Fruit fly (Drosophila melanogaster) whole organism, embryonic: Measurements from ENCODE around the gene Pex5.

ENCODE experiments used
- Atf6 ChIP-seq: fragments of 200-800 bp; sonication (Bioruptor generic); IDR thresholded peaks from 2 replicates; pipeline ENCODE4 v1.3.6; 2022; ENCODE audit warnings: missing biosample characterization, missing genetic modification characterization
- CG10274 ChIP-seq: fragments of 200-800 bp; sonication (Bioruptor generic); optimal IDR thresholded peaks from 3 replicates; lab custom pipeline; 2017; ENCODE audit warnings: missing biosample characterization, mild to moderate bottlenecking, missing genetic modification characterization
- CG10431 ChIP-seq: fragments of 200-800 bp; sonication (Bioruptor generic); optimal IDR thresholded peaks from 3 replicates; lab custom pipeline; 2018; ENCODE audit warnings: missing biosample characterization, mild to moderate bottlenecking, missing genetic modification characterization
- CG11085 ChIP-seq: fragments of 200-800 bp; sonication (Bioruptor generic); IDR thresholded peaks from 2 replicates; pipeline ENCODE4 v1.3.6; 2022; ENCODE audit warnings: missing biosample characterization, missing genetic modification characterization
- CG11696 ChIP-seq: fragments of 200-800 bp; sonication (Bioruptor generic); IDR thresholded peaks from 2 replicates; pipeline ENCODE4 v1.3.6; 2022; ENCODE audit warnings: missing biosample characterization, missing genetic modification characterization
- CG12155 ChIP-seq: fragments of 200-800 bp; sonication (Bioruptor generic); optimal IDR thresholded peaks from 3 replicates; lab custom pipeline; 2016; ENCODE audit warnings: missing biosample characterization, missing genetic modification characterization
- CG14014 ChIP-seq: fragments of 200-800 bp; sonication (Bioruptor generic); IDR thresholded peaks from 2 replicates; pipeline ENCODE4 v1.3.6; 2022; ENCODE audit warnings: missing biosample characterization, missing genetic modification characterization
- CG1602 ChIP-seq: fragments of 200-800 bp; sonication (Bioruptor generic); optimal IDR thresholded peaks from 3 replicates; lab custom pipeline; 2016; ENCODE audit warnings: missing biosample characterization, missing genetic modification characterization
- CG1603 ChIP-seq: fragments of 200-800 bp; sonication (Bioruptor generic); optimal IDR thresholded peaks from 2 replicates; lab custom pipeline; 2019; ENCODE audit warnings: missing biosample characterization, mild to moderate bottlenecking, missing genetic modification characterization, moderate library complexity
- CG17612 ChIP-seq: fragments of 200-800 bp; sonication (Bioruptor generic); IDR thresholded peaks from 2 replicates; pipeline ENCODE4 v1.3.6; 2022; ENCODE audit warnings: missing biosample characterization, missing genetic modification characterization
- CG1832 ChIP-seq: fragments of 200-800 bp; sonication (Bioruptor generic); optimal IDR thresholded peaks from 2 replicates; lab custom pipeline; 2017; ENCODE audit warnings: missing biosample characterization, mild to moderate bottlenecking, missing genetic modification characterization, inconsistent platforms
- CG18476 ChIP-seq: fragments of 200-800 bp; sonication (Bioruptor generic); optimal IDR thresholded peaks from 2 replicates; lab custom pipeline; 2016; ENCODE audit warnings: missing biosample characterization, mild to moderate bottlenecking, missing genetic modification characterization
- CG2120 ChIP-seq: fragments of 200-800 bp; sonication (Bioruptor generic); optimal IDR thresholded peaks from 3 replicates; lab custom pipeline; 2016; ENCODE audit warnings: missing biosample characterization, missing genetic modification characterization
- CG2678 ChIP-seq: fragments of 200-800 bp; sonication (Bioruptor generic); optimal IDR thresholded peaks from 3 replicates; lab custom pipeline; 2019; ENCODE audit warnings: missing biosample characterization, mild to moderate bottlenecking, missing genetic modification characterization, moderate library complexity
- CG3163 ChIP-seq: fragments of 200-800 bp; sonication (Bioruptor generic); optimal IDR thresholded peaks from 3 replicates; lab custom pipeline; 2016; ENCODE audit warnings: missing biosample characterization, missing genetic modification characterization
- CG5180 ChIP-seq: fragments of 200-800 bp; sonication (Bioruptor generic); optimal IDR thresholded peaks from 3 replicates; lab custom pipeline; 2017; ENCODE audit warnings: missing biosample characterization, missing genetic modification characterization, mild to moderate bottlenecking, moderate library complexity, missing genetic modification reagents
- CG6654 ChIP-seq: fragments of 200-800 bp; sonication (Bioruptor generic); optimal IDR thresholded peaks from 2 replicates; lab custom pipeline; 2017; ENCODE audit warnings: missing biosample characterization, mild to moderate bottlenecking, missing genetic modification characterization
- CG7372 ChIP-seq: fragments of 200-800 bp; sonication (Bioruptor generic); IDR thresholded peaks from 2 replicates; pipeline ENCODE4 v1.3.6; 2022; ENCODE audit warnings: missing biosample characterization, missing genetic modification characterization
- CG8281 ChIP-seq: fragments of 200-800 bp; sonication (Bioruptor generic); optimal IDR thresholded peaks from 2 replicates; lab custom pipeline; 2018; ENCODE audit warnings: missing biosample characterization, mild to moderate bottlenecking, missing genetic modification characterization, moderate library complexity
- CG9437 ChIP-seq: fragments of 200-800 bp; sonication (Bioruptor generic); optimal IDR thresholded peaks from 2 replicates; lab custom pipeline; 2018; ENCODE audit warnings: missing biosample characterization, mild to moderate bottlenecking, missing genetic modification characterization
- Deaf1 ChIP-seq: fragments of 200-800 bp; optimal IDR thresholded peaks from 3 replicates; lab custom pipeline; 2019; ENCODE audit warnings: missing biosample characterization, mild to moderate bottlenecking, missing genetic modification characterization, moderate library complexity
- Dll ChIP-seq: fragments of 200-800 bp; sonication (Bioruptor generic); IDR thresholded peaks from 4 replicates; pipeline ENCODE4 v1.3.6; 2022; ENCODE audit warnings: missing biosample characterization, missing genetic modification characterization; ENCODE audit not compliant: partially characterized antibody
- Dp ChIP-seq: fragments of 200-800 bp; sonication (Bioruptor generic); optimal IDR thresholded peaks from 2 replicates; lab custom pipeline; 2018; ENCODE audit warnings: missing biosample characterization, mild to moderate bottlenecking, missing genetic modification characterization, moderate library complexity
- ERR ChIP-seq: fragments of 200-800 bp; sonication (Bioruptor generic); optimal IDR thresholded peaks from 2 replicates; lab custom pipeline; 2016; ENCODE audit warnings: missing biosample characterization, missing genetic modification characterization
- Fer3 ChIP-seq: fragments of 200-800 bp; sonication (Bioruptor generic); optimal IDR thresholded peaks from 2 replicates; lab custom pipeline; 2018; ENCODE audit warnings: missing biosample characterization, mild to moderate bottlenecking, missing genetic modification characterization, moderate library complexity
- Gug ChIP-seq: fragments of 200-800 bp; sonication (Bioruptor generic); IDR thresholded peaks from 4 replicates; pipeline ENCODE4 v1.3.6; 2022; ENCODE audit warnings: missing biosample characterization, missing genetic modification characterization
- Hr3 ChIP-seq: fragments of 200-800 bp; sonication (Bioruptor generic); optimal IDR thresholded peaks from 3 replicates; lab custom pipeline; 2016; ENCODE audit warnings: missing biosample characterization, missing genetic modification characterization
- Hr78 ChIP-seq, 2 experiments: fragments of 200-800 bp in 1 of 2; fragments of >200 bp in 1 of 2; sonication (Bioruptor generic) in 1 of 2; optimal IDR thresholded peaks; 2 replicates each; lab custom pipeline; 2017 to 2019; ENCODE audit warnings: missing biosample characterization in 2 of 2, missing genetic modification characterization in 2 of 2, mild to moderate bottlenecking in 1 of 2, moderate library complexity in 1 of 2
- NFAT ChIP-seq: fragments of 200-800 bp; sonication (Bioruptor generic); IDR thresholded peaks from 2 replicates; pipeline ENCODE4 v1.3.6; 2022; ENCODE audit warnings: missing biosample characterization, missing genetic modification characterization
- Xbp1 ChIP-seq: fragments of 200-800 bp; sonication (Bioruptor generic); optimal IDR thresholded peaks from 3 replicates; lab custom pipeline; 2016; ENCODE audit warnings: missing biosample characterization, mild to moderate bottlenecking, missing genetic modification characterization
- bsh ChIP-seq, 2 experiments: fragments of 200-800 bp; sonication (Bioruptor generic); optimal IDR thresholded peaks; 2 replicates each; lab custom pipeline; 2017 to 2018; ENCODE audit warnings: mild to moderate bottlenecking in 2 of 2, missing biosample characterization in 2 of 2, missing genetic modification characterization in 2 of 2, moderate library complexity in 1 of 2
- cg ChIP-seq: fragments of 200-800 bp; sonication (Bioruptor generic); optimal IDR thresholded peaks from 3 replicates; lab custom pipeline; 2019; ENCODE audit warnings: missing biosample characterization, mild to moderate bottlenecking, missing genetic modification characterization, moderate library complexity
- dan ChIP-seq: fragments of 200-800 bp; sonication (Bioruptor generic); IDR thresholded peaks from 2 replicates; pipeline ENCODE4 v1.3.6; 2022; ENCODE audit warnings: missing biosample characterization, missing genetic modification characterization
- dysf ChIP-seq: fragments of 200-800 bp; sonication (Bioruptor generic); IDR thresholded peaks from 3 replicates; pipeline ENCODE4 v1.3.6; 2022; ENCODE audit warnings: missing biosample characterization, missing genetic modification characterization
- h ChIP-seq: fragments of >200 bp; optimal IDR thresholded peaks from 2 replicates; lab custom pipeline; 2017
- hbn ChIP-seq: fragments of 200-800 bp; sonication (Bioruptor generic); IDR thresholded peaks from 2 replicates; pipeline ENCODE4 v1.3.6; 2022; ENCODE audit warnings: missing biosample characterization, missing genetic modification characterization; ENCODE audit not compliant: partially characterized antibody
- her ChIP-seq: fragments of 200-800 bp; sonication (Bioruptor generic); optimal IDR thresholded peaks from 2 replicates; lab custom pipeline; 2016; ENCODE audit warnings: missing biosample characterization, missing genetic modification characterization
- ind ChIP-seq: fragments of 200-800 bp; sonication (Bioruptor generic); optimal IDR thresholded peaks from 3 replicates; lab custom pipeline; 2016; ENCODE audit warnings: missing biosample characterization, missing genetic modification characterization
- mld ChIP-seq: fragments of 200-800 bp; sonication (Bioruptor generic); IDR thresholded peaks from 3 replicates; pipeline ENCODE4 v1.3.6; 2022; ENCODE audit warnings: missing biosample characterization, missing genetic modification characterization; ENCODE audit not compliant: partially characterized antibody
- onecut ChIP-seq: fragments of 200-800 bp; sonication (Bioruptor generic); IDR thresholded peaks from 2 replicates; pipeline ENCODE4 v1.3.6; 2022; ENCODE audit warnings: missing biosample characterization, missing genetic modification characterization
- phol ChIP-seq: fragments of 200-800 bp; sonication (Bioruptor generic); optimal IDR thresholded peaks from 3 replicates; lab custom pipeline; 2018; ENCODE audit warnings: missing biosample characterization, mild to moderate bottlenecking, missing genetic modification characterization, moderate library complexity
- psq ChIP-seq: fragments of 200-800 bp; sonication (Bioruptor generic); optimal IDR thresholded peaks from 2 replicates; lab custom pipeline; 2017; ENCODE audit warnings: missing biosample characterization, missing genetic modification characterization
- ranshi ChIP-seq: fragments of 200-800 bp; sonication (Bioruptor generic); IDR thresholded peaks from 2 replicates; pipeline ENCODE4 v1.3.6; 2022; ENCODE audit warnings: missing biosample characterization, missing genetic modification characterization
- row ChIP-seq: fragments of 200-800 bp; sonication (Bioruptor generic); IDR thresholded peaks from 3 replicates; pipeline ENCODE4 v1.3.6; 2022; ENCODE audit warnings: missing biosample characterization, missing genetic modification characterization
- salm ChIP-seq: fragments of 200-800 bp; sonication (Bioruptor generic); optimal IDR thresholded peaks from 2 replicates; lab custom pipeline; 2018; ENCODE audit warnings: missing biosample characterization, mild to moderate bottlenecking, missing genetic modification characterization
- sd ChIP-seq: fragments of 200-800 bp; sonication (Bioruptor generic); optimal IDR thresholded peaks from 3 replicates; lab custom pipeline; 2018; ENCODE audit warnings: missing biosample characterization, mild to moderate bottlenecking, missing genetic modification characterization, moderate library complexity
- slp2 ChIP-seq: fragments of 200-800 bp; sonication (Bioruptor generic); optimal IDR thresholded peaks from 2 replicates; lab custom pipeline; 2016; ENCODE audit warnings: missing biosample characterization, missing genetic modification characterization
- tgo ChIP-seq: fragments of 200-800 bp; sonication (Bioruptor generic); IDR thresholded peaks from 3 replicates; pipeline ENCODE4 v1.3.6; 2022; ENCODE audit warnings: missing biosample characterization, missing genetic modification characterization
- toy ChIP-seq: fragments of 200-800 bp; sonication (Bioruptor generic); IDR thresholded peaks from 2 replicates; pipeline ENCODE4 v1.3.6; 2022; ENCODE audit warnings: missing biosample characterization, missing genetic modification characterization
- vvl ChIP-seq: fragments of 200-800 bp; sonication (Bioruptor generic); IDR thresholded peaks from 2 replicates; pipeline ENCODE4 v1.3.6; 2022; ENCODE audit warnings: missing biosample characterization, missing genetic modification characterization

The Pex5 gene

dm6 chrX:1907727-1908264, 38.9 kb upstream of the Pex5 start, which contains the start of gene mip130 (continued):
- peak; percentile 13 for TF ChIP-seq Fer3 (tag; lab: Kevin White, UChicago)
- peak; percentile 82; the same call in 3 of the 4 replicates for TF ChIP-seq Dll (GFP tag; lab: Robert Waterston, UW)
- TF ChIP-seq CG1603 (tag; lab: Kevin White, UChicago), result peak; percentile 50
- no peak for TF ChIP-seq onecut (GFP tag; lab: Robert Waterston, UW)
- peak; percentile 22 for TF ChIP-seq slp2 (GFP tag; lab: Kevin White, UChicago)
- TF ChIP-seq CG3163 (GFP tag; lab: Kevin White, UChicago), result no peak
- TF ChIP-seq dan, result no peak
- TF ChIP-seq NFAT (GFP tag; lab: Robert Waterston, UW), result peak; percentile 32; the same call in 1 of the 2 replicates
- TF ChIP-seq CG10274 (GFP tag; lab: Kevin White, UChicago), result peak; percentile 99
- TF ChIP-seq Hr78 (GFP tag; optimal IDR thresholded peaks at IDR 0.05; lab: Kevin White, UChicago), result no peak
- 0 out of 3 replicates have a peak, but pooled peaks have one; percentile 46 for TF ChIP-seq mld (GFP tag; lab: Robert Waterston, UW)
- no peak for TF ChIP-seq her (GFP tag; lab: Kevin White, UChicago)
- TF ChIP-seq CG17612 (GFP tag; lab: Robert Waterston, UW), result no peak
- TF ChIP-seq CG12155 (GFP tag; lab: Kevin White, UChicago), result peak; percentile 38
- no peak for TF ChIP-seq CG8281
- TF ChIP-seq psq (GFP tag; lab: Kevin White, UChicago), result no peak
- TF ChIP-seq bsh (GFP tag; optimal IDR thresholded peaks at IDR 0.05; lab: Kevin White, UChicago), result peak in 1 of 2 experiments; percentile 42
- peak; percentile 71 for TF ChIP-seq hbn (GFP tag; lab: Robert Waterston, UW)
- TF ChIP-seq dysf (GFP tag; lab: Robert Waterston, UW), result peak; percentile 69
- TF ChIP-seq Xbp1 (GFP tag; lab: Kevin White, UChicago), result peak; percentile 25
- TF ChIP-seq CG2678 (tag; lab: Kevin White, UChicago), result peak; percentile 62
- peak; percentile 40 for TF ChIP-seq sd
- TF ChIP-seq Atf6 (GFP tag; lab: Robert Waterston, UW), result peak; percentile 66
- peak; percentile 12 for TF ChIP-seq CG18476 (GFP tag; lab: Kevin White, UChicago)
- no peak for TF ChIP-seq CG6654 (GFP tag; lab: Kevin White, UChicago)
- peak; percentile 36; the same call in 1 of the 3 replicates for TF ChIP-seq tgo (GFP tag; lab: Robert Waterston, UW)
- TF ChIP-seq Gug, result no peak
- TF ChIP-seq ranshi, result 0 out of 2 replicates have a peak, but pooled peaks have one; percentile 41
- no peak for TF ChIP-seq CG11085 (GFP tag; lab: Robert Waterston, UW)
- TF ChIP-seq CG10431 (GFP tag; lab: Kevin White, UChicago), result peak; percentile 12
- TF ChIP-seq h (lab: Kevin White, UChicago), result no peak
- no peak for TF ChIP-seq salm (tag; lab: Kevin White, UChicago)
- TF ChIP-seq row (GFP tag; lab: Robert Waterston, UW), result peak; percentile 92
- TF ChIP-seq Dp, result peak; percentile 33
- no peak for TF ChIP-seq CG5180 (GFP tag; lab: Kevin White, UChicago)
- peak; percentile 24 for TF ChIP-seq CG1602 (GFP tag; lab: Kevin White, UChicago)
- TF ChIP-seq ind, result peak; percentile 57
- 0 out of 2 replicates have a peak, but pooled peaks have one; percentile 30 for TF ChIP-seq CG7372
- TF ChIP-seq Hr3 (GFP tag; lab: Kevin White, UChicago), result peak; percentile 52
- TF ChIP-seq cg (GFP tag; lab: Kevin White, UChicago), result no peak
- peak; percentile 40 for TF ChIP-seq phol
- peak; percentile 19 for TF ChIP-seq vvl (GFP tag; lab: Robert Waterston, UW)
- peak; percentile 69 for TF ChIP-seq CG14014 (GFP tag; lab: Robert Waterston, UW)
- TF ChIP-seq CG11696, result no peak
- TF ChIP-seq CG1832 (GFP tag; lab: Kevin White, UChicago), result no peak
- TF ChIP-seq CG2120 (GFP tag; lab: Kevin White, UChicago), result peak; percentile 57
- no peak for TF ChIP-seq toy
- peak; percentile 16 for TF ChIP-seq ERR (GFP tag; lab: Kevin White, UChicago)
- TF ChIP-seq CG9437 (GFP tag; lab: Kevin White, UChicago), result peak; percentile 9
- TF ChIP-seq Deaf1 (tag; lab: Kevin White, UChicago), result peak; percentile 15
